Fruit fly (Drosophila melanogaster) S2 (cell line): ENCODE measurements around the gene Gr8a.

Source experiments
- CG8478 ChIP-seq: fragments of >200 bp; optimal IDR thresholded peaks from 2 replicates; lab custom pipeline; 2018
- CTCF ChIP-seq, 2 experiments: fragments of >200 bp; optimal IDR thresholded peaks; 2 replicates each; lab custom pipeline; 2018

DNA sequence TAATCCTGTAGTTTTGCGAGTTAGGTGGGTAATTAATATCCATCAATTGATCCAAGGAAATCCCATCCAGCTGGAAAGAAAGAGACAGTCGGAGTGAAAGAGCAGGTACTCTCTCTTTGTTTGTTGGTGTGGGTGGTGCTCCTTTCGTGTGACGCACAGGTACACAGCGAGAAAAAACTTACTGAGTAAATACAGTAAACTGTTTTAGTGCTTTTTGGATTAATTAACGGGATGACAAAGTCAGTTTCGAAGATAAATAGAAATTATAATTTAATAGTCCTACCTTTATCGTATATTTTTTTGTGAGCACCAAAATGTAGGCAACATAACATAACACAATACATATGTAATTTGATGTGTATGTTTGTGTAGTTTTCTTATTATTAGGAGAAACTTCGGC, 21.1 kb downstream of the Gr8a start:
- TF ChIP-seq CTCF (optimal IDR thresholded peaks at IDR 0.05; lab: Kevin White, UChicago) (no peak), CG8478 (lab: Kevin White, UChicago) (no peak)
